Worm (Caenorhabditis elegans): ENCODE data around the gene pgap-3.

ce11 chrV:6003301-6003700, 44.4 kb downstream of the pgap-3 start, which contains the start of gene fos-1:
- no peak for TF ChIP-seq F37B4.10 (GFP tag; IDR thresholded peaks at IDR 0.05)
- TF ChIP-seq attf-6 (GFP tag; IDR thresholded peaks at IDR 0.05), result no peak
- no peak for TF ChIP-seq ama-1 (optimal IDR thresholded peaks at IDR 0.05)
- no peak for TF ChIP-seq ama-1 (GFP tag; optimal IDR thresholded peaks at IDR 0.05)
- no peak for TF ChIP-seq let-526 (GFP tag; IDR thresholded peaks at IDR 0.05)
- no peak for TF ChIP-seq unc-62 (GFP tag; optimal IDR thresholded peaks at IDR 0.05)
- no peak for TF ChIP-seq hmg-20 (GFP tag; IDR thresholded peaks at IDR 0.05)
- no peak for TF ChIP-seq ceh-40 (GFP tag; IDR thresholded peaks at IDR 0.05)
- TF ChIP-seq snpc-4 (GFP tag; optimal IDR thresholded peaks at IDR 0.05), result no peak
- TF ChIP-seq snpc-4 (tag; optimal IDR thresholded peaks at IDR 0.05), result no peak
- TF ChIP-seq him-1 (tag; optimal IDR thresholded peaks at IDR 0.05), result no peak
- TF ChIP-seq rcor-1 (GFP tag; IDR thresholded peaks at IDR 0.05), result no peak
- TF ChIP-seq ceh-27 (GFP tag; optimal IDR thresholded peaks at IDR 0.05), result no peak

All from whole organism, young adult.